Fruit fly (Drosophila melanogaster) whole organism: ENCODE data around the gene RhoL.

Source experiments
- CG8478 ChIP-seq: fragments of >200 bp; optimal IDR thresholded peaks from 2 replicates; lab custom pipeline; 2018; ENCODE audit warnings: inconsistent platforms
- Dll ChIP-seq: fragments of >200 bp; optimal IDR thresholded peaks from 2 replicates; lab custom pipeline; 2017
- EcR ChIP-seq, 2 experiments: fragments of >200 bp; optimal IDR thresholded peaks; 2 replicates each; lab custom pipeline; 2017; ENCODE audit warnings: missing biosample characterization in 2 of 2, missing genetic modification characterization in 2 of 2, missing genetic modification reagents in 2 of 2
- pan ChIP-seq: fragments of >200 bp; optimal IDR thresholded peaks from 2 replicates; lab custom pipeline; 2017
- psq ChIP-seq: fragments of >200 bp; optimal IDR thresholded peaks from 2 replicates; lab custom pipeline; 2017

- TF ChIP-seq EcR (GFP tag; optimal IDR thresholded peaks at IDR 0.05; lab: Kevin White, UChicago) (no peak), CG8478 (lab: Kevin White, UChicago) (no peak), psq (lab: Kevin White, UChicago) (no peak), Dll (lab: Kevin White, UChicago) (no peak), pan (lab: Kevin White, UChicago) (no peak)
Measured at dm6 chr3R:9504355-9504754, 2.0 kb upstream of the RhoL start, which contains the start of gene CG8149.
